Fruit fly (Drosophila melanogaster): ENCODE measurements around the gene CG17440.

Gene CG17440

dm6 chrX:9223182-9223581, 46.5 kb downstream of the CG17440 start, which contains the start of gene t (continued):
- TF ChIP-seq Bgb (GFP tag; IDR thresholded peaks at IDR 0.05; ENCODE audit: partially characterized antibody) (no peak), CG10267 (tag; optimal IDR thresholded peaks at IDR 0.05) (no peak), CG5180 (GFP tag; optimal IDR thresholded peaks at IDR 0.05) (no peak), CG3163 (GFP tag; optimal IDR thresholded peaks at IDR 0.05) (no peak), Hmx (GFP tag; optimal IDR thresholded peaks at IDR 0.05) (no peak), H15 (GFP tag; IDR thresholded peaks at IDR 0.05) (no peak), CG7556 (GFP tag; optimal IDR thresholded peaks at IDR 0.05) (peak; percentile 11), tgo (GFP tag; IDR thresholded peaks at IDR 0.05) (no peak), wor (GFP tag; IDR thresholded peaks at IDR 0.05) (no peak), Hmr (GFP tag; optimal IDR thresholded peaks at IDR 0.05) (peak; percentile 13), CG30403 (GFP tag; optimal IDR thresholded peaks at IDR 0.05) (no peak), trh (GFP tag; optimal IDR thresholded peaks at IDR 0.05) (no peak), jing (GFP tag; optimal IDR thresholded peaks at IDR 0.05) (no peak), lilli (GFP tag; optimal IDR thresholded peaks at IDR 0.05) (no peak), sens-2 (GFP tag; IDR thresholded peaks at IDR 0.05) (no peak), D (optimal IDR thresholded peaks at IDR 0.05) (no peak), D (GFP tag; optimal IDR thresholded peaks at IDR 0.05) (no peak), CG3847 (GFP tag; IDR thresholded peaks at IDR 0.05) (no peak), MESR4 (GFP tag; optimal IDR thresholded peaks at IDR 0.05) (no peak), CG17328 (GFP tag; IDR thresholded peaks at IDR 0.05) (no peak), NC2β (GFP tag; optimal IDR thresholded peaks at IDR 0.05) (no peak), grau (tag; optimal IDR thresholded peaks at IDR 0.05) (peak; percentile 23), BtbVII (GFP tag; optimal IDR thresholded peaks at IDR 0.05) (no peak), row (GFP tag; IDR thresholded peaks at IDR 0.05) (peak; percentile 28; the same call in 1 of the 3 replicates), CG13123 (GFP tag; optimal IDR thresholded peaks at IDR 0.05) (no peak), dati (GFP tag; IDR thresholded peaks at IDR 0.05) (no peak), CG11085 (GFP tag; IDR thresholded peaks at IDR 0.05) (no peak), CkIIα-i1 (GFP tag; IDR thresholded peaks at IDR 0.05) (no peak), CG32532 (GFP tag; IDR thresholded peaks at IDR 0.05) (no peak; the same call in 1 of the 2 replicates), peb (GFP tag; IDR thresholded peaks at IDR 0.05) (no peak), E2f2 (GFP tag; IDR thresholded peaks at IDR 0.05) (peak; percentile 20; the same call in 1 of the 2 replicates), dmrt99B (tag; optimal IDR thresholded peaks at IDR 0.05) (no peak)

- TF ChIP-seq CG8944 (GFP tag; optimal IDR thresholded peaks at IDR 0.05) (no peak), Hr39 (optimal IDR thresholded peaks at IDR 0.05) (no peak), ara (GFP tag; IDR thresholded peaks at IDR 0.05) (peak; percentile 55; the same call in 1 of the 2 replicates), kni (GFP tag; optimal IDR thresholded peaks at IDR 0.05) (no peak), CG17359 (tag; optimal IDR thresholded peaks at IDR 0.05) (peak; percentile 31), dmrt11E (tag; optimal IDR thresholded peaks at IDR 0.05) (peak; percentile 33), CG11398 (GFP tag; optimal IDR thresholded peaks at IDR 0.05) (no peak), dmrt99B (tag; optimal IDR thresholded peaks at IDR 0.05) (peak; percentile 26), CG8388 (GFP tag; optimal IDR thresholded peaks at IDR 0.05) (peak; percentile 0), Sox102F (GFP tag; optimal IDR thresholded peaks at IDR 0.05) (peak; percentile 45), CG1603 (tag; optimal IDR thresholded peaks at IDR 0.05) (peak; percentile 64), unpg (GFP tag; optimal IDR thresholded peaks at IDR 0.05) (peak; percentile 6), bcd (GFP tag; optimal IDR thresholded peaks at IDR 0.05) (no peak), wor (GFP tag; IDR thresholded peaks at IDR 0.05) (0 out of 2 replicates have a peak, but pooled peaks have one; percentile 24), Hsf (GFP tag; optimal IDR thresholded peaks at IDR 0.05) (no peak), Rx (GFP tag; IDR thresholded peaks at IDR 0.05) (peak; percentile 39), CG16813 (GFP tag; IDR thresholded peaks at IDR 0.05; ENCODE audit: partially characterized antibody) (no peak), Blimp-1 (GFP tag; optimal IDR thresholded peaks at IDR 0.05) (peak; percentile 22), ranshi (GFP tag; IDR thresholded peaks at IDR 0.05) (peak; percentile 29; the same call in 1 of the 2 replicates), Abd-B (GFP tag; optimal IDR thresholded peaks at IDR 0.05) (no peak), fd96Cb (tag; optimal IDR thresholded peaks at IDR 0.05) (peak; percentile 35), lov (optimal IDR thresholded peaks at IDR 0.05) (no peak), lov (GFP tag; IDR thresholded peaks at IDR 0.05) (no peak)
Observed at dm6 chrX:9220434-9220833, 49.3 kb downstream of the CG17440 start.
